Worm (Caenorhabditis elegans) whole organism, L3 larva: ENCODE measurements around the gene R10E9.4.

Experiments
- egl-27 ChIP-seq: sonication (generic microtip); optimal IDR thresholded peaks from 4 replicates; lab custom pipeline; 2017; ENCODE audit warnings: missing biosample characterization, missing genetic modification reagents, missing genetic modification characterization
- elt-1 ChIP-seq: fragments of 150-350 bp; optimal IDR thresholded peaks from 2 replicates; lab custom pipeline; 2014; ENCODE audit warnings: missing biosample characterization, missing genetic modification characterization
- fkh-10 ChIP-seq: sonication (generic microtip); optimal IDR thresholded peaks from 2 replicates; lab custom pipeline; 2017; ENCODE audit warnings: missing biosample characterization, missing genetic modification reagents, missing genetic modification characterization
- nfya-1 ChIP-seq: sonication (generic microtip); optimal IDR thresholded peaks from 2 replicates; lab custom pipeline; 2017; ENCODE audit warnings: missing genetic modification characterization, mild to moderate bottlenecking, missing compliant biosample characterization, antibody characterized with exemption, moderate library complexity; ENCODE audit not compliant: insufficient read depth
- nhr-67 ChIP-seq: fragments of 150-350 bp; optimal IDR thresholded peaks from 2 replicates; lab custom pipeline; 2014; ENCODE audit warnings: missing biosample characterization, missing genetic modification characterization
- pha-4 ChIP-seq: fragments of 150-350 bp; optimal IDR thresholded peaks from 2 replicates; lab custom pipeline; 2014; ENCODE audit warnings: missing biosample characterization, missing genetic modification reagents, missing genetic modification characterization

- peak; percentile 84 for TF ChIP-seq nfya-1 (tag; lab: Kevin White, UChicago)
- no peak for TF ChIP-seq nhr-67 (tag; lab: Kevin White, UChicago)
- TF ChIP-seq fkh-10 (GFP tag; lab: Kevin White, UChicago), result no peak
- no peak for TF ChIP-seq pha-4
- no peak for TF ChIP-seq elt-1
- no peak for TF ChIP-seq egl-27
Observed at ce11 chrIII:3955674-3956073, 16.9 kb downstream of the R10E9.4 start.
